Worm (Caenorhabditis elegans) whole organism, L4 larva: ENCODE measurements around the gene hmgr-1.

Experiments used
- D1046.2 ChIP-seq: fragments of 200-800 bp; sonication (Bioruptor generic); IDR thresholded peaks from 2 replicates; pipeline ENCODE4 v1.3.6; 2022; ENCODE audit warnings: missing genetic modification characterization, missing compliant biosample characterization
- F44E2.7 ChIP-seq: fragments of 200-800 bp; sonication (Bioruptor generic); IDR thresholded peaks from 2 replicates; pipeline ENCODE4 v2.1.2; 2022; ENCODE audit warnings: missing genetic modification characterization, missing compliant biosample characterization
- T20F7.1 ChIP-seq: fragments of 200-800 bp; sonication (Bioruptor generic); optimal IDR thresholded peaks from 2 replicates; lab custom pipeline; 2018; ENCODE audit warnings: mild to moderate bottlenecking, missing genetic modification characterization, missing compliant biosample characterization
- Y105C5A.15 ChIP-seq: fragments of 200-800 bp; sonication (Bioruptor generic); IDR thresholded peaks from 2 replicates; pipeline ENCODE4 v1.3.6; 2022; ENCODE audit warnings: missing genetic modification characterization, missing compliant biosample characterization
- aha-1 ChIP-seq: fragments of 150-350 bp; peaks from one replicate; lab custom pipeline; 2014; ENCODE audit warnings: missing biosample characterization, missing genetic modification characterization
- arid-1 ChIP-seq: fragments of 200-800 bp; sonication (Bioruptor generic); conservative IDR thresholded peaks from 2 replicates; pipeline ENCODE4 v1.3.6; 2022; ENCODE audit warnings: missing genetic modification reagents, missing genetic modification characterization, missing compliant biosample characterization
- ceh-32 ChIP-seq: sonication (generic microtip); optimal IDR thresholded peaks from 2 replicates; lab custom pipeline; 2016; ENCODE audit warnings: mild to moderate bottlenecking, missing genetic modification characterization, missing compliant biosample characterization; ENCODE audit not compliant: poor library complexity
- ceh-44 ChIP-seq: fragments of 200-800 bp; sonication (Bioruptor generic); IDR thresholded peaks from 2 replicates; pipeline ENCODE4 v1.3.6; 2022; ENCODE audit warnings: missing genetic modification reagents, missing genetic modification characterization, missing compliant biosample characterization
- ceh-82 ChIP-seq: sonication (generic microtip); optimal IDR thresholded peaks from 2 replicates; lab custom pipeline; 2017; ENCODE audit warnings: missing biosample characterization, missing genetic modification characterization
- daf-12 ChIP-seq: fragments of 150-350 bp; optimal IDR thresholded peaks from 2 replicates; lab custom pipeline; 2014; ENCODE audit warnings: missing biosample characterization, missing genetic modification reagents, missing genetic modification characterization
- daf-16 ChIP-seq, 3 experiments: sonication (generic microtip); optimal IDR thresholded peaks; 2 replicates each; lab custom pipeline; 2016 to 2017; ENCODE audit warnings: missing genetic modification characterization in 3 of 3, missing genetic modification reagents in 3 of 3, mild to moderate bottlenecking in 2 of 3, missing compliant biosample characterization in 2 of 3, missing biosample characterization in 1 of 3, moderate library complexity in 1 of 3
- daf-8 ChIP-seq: fragments of 200-800 bp; sonication (Bioruptor generic); IDR thresholded peaks from 2 replicates; pipeline ENCODE4 v1.3.6; 2022; ENCODE audit warnings: missing genetic modification characterization, missing compliant biosample characterization
- dmd-9 ChIP-seq: fragments of 200-800 bp; sonication (Bioruptor generic); IDR thresholded peaks from 2 replicates; pipeline ENCODE4 v1.3.6; 2022; ENCODE audit warnings: missing genetic modification reagents, missing genetic modification characterization, missing compliant biosample characterization
- dve-1 ChIP-seq: sonication (generic microtip); optimal IDR thresholded peaks from 2 replicates; lab custom pipeline; 2017; ENCODE audit warnings: antibody characterized with exemption, mild to moderate bottlenecking, missing genetic modification characterization, missing compliant biosample characterization; ENCODE audit not compliant: insufficient read depth
- egl-27 ChIP-seq: sonication (generic microtip); optimal IDR thresholded peaks from 3 replicates; lab custom pipeline; 2017; ENCODE audit warnings: missing biosample characterization, missing genetic modification reagents, missing genetic modification characterization
- fos-1 ChIP-seq: fragments of 150-350 bp; optimal IDR thresholded peaks from 2 replicates; lab custom pipeline; 2014; ENCODE audit warnings: missing biosample characterization, missing genetic modification characterization
- hif-1 ChIP-seq, 2 experiments: sonication (generic microtip); optimal IDR thresholded peaks; 2 replicates each; lab custom pipeline; 2016 to 2017; ENCODE audit warnings: missing compliant biosample characterization in 2 of 2, missing genetic modification characterization in 2 of 2, missing genetic modification reagents in 2 of 2, missing genotype in 2 of 2, mild to moderate bottlenecking in 1 of 2
- hlh-11 ChIP-seq: fragments of 200-800 bp; sonication (Bioruptor generic); optimal IDR thresholded peaks from 2 replicates; lab custom pipeline; 2018; ENCODE audit warnings: mild to moderate bottlenecking, missing genetic modification characterization, missing compliant biosample characterization
- hlh-30 ChIP-seq: sonication (generic microtip); optimal IDR thresholded peaks from 2 replicates; lab custom pipeline; 2017; ENCODE audit warnings: antibody characterized with exemption, mild to moderate bottlenecking, missing genetic modification characterization, missing compliant biosample characterization; ENCODE audit not compliant: insufficient read depth
- lin-39 ChIP-seq: fragments of 150-350 bp; optimal IDR thresholded peaks from 2 replicates; lab custom pipeline; 2014; ENCODE audit warnings: missing biosample characterization, missing genetic modification reagents, missing genetic modification characterization
- lir-3 ChIP-seq: sonication (generic microtip); optimal IDR thresholded peaks from 2 replicates; lab custom pipeline; 2016; ENCODE audit warnings: mild to moderate bottlenecking, missing genetic modification characterization, missing compliant biosample characterization
- lsy-2 ChIP-seq, 2 experiments: fragments of 150-350 bp in 1 of 2; sonication (generic microtip) in 1 of 2; optimal IDR thresholded peaks; 2 replicates each; lab custom pipeline; 2014 to 2017; ENCODE audit warnings: missing biosample characterization in 2 of 2, missing genetic modification characterization in 2 of 2
- nhr-25 ChIP-seq: sonication (generic microtip); optimal IDR thresholded peaks from 2 replicates; lab custom pipeline; 2017; ENCODE audit warnings: missing genetic modification characterization, mild to moderate bottlenecking, missing compliant biosample characterization, antibody characterized with exemption, moderate library complexity, borderline replicate concordance; ENCODE audit not compliant: insufficient read depth
- nhr-28 ChIP-seq: fragments of 150-350 bp; optimal IDR thresholded peaks from 2 replicates; lab custom pipeline; 2014; ENCODE audit warnings: missing biosample characterization, missing genetic modification characterization
- pha-4 ChIP-seq, 2 experiments: fragments of 150-350 bp in 1 of 2; fragments of 200-800 bp in 1 of 2; sonication (Bioruptor generic) in 1 of 2; IDR thresholded peaks in 1 of 2; optimal IDR thresholded peaks in 1 of 2; 2 replicates each; pipeline versions ENCODE4 v1.3.6 to Lab custom; 2014 to 2022; ENCODE audit warnings: missing genetic modification characterization in 2 of 2, missing genetic modification reagents in 2 of 2, missing biosample characterization in 1 of 2, missing compliant biosample characterization in 1 of 2
- php-3 ChIP-seq: fragments of 200-800 bp; sonication (Bioruptor generic); IDR thresholded peaks from 2 replicates; pipeline ENCODE4 v1.3.6; 2022; ENCODE audit warnings: missing genetic modification reagents, missing genetic modification characterization, missing compliant biosample characterization
- pqm-1 ChIP-seq: sonication (generic microtip); optimal IDR thresholded peaks from 2 replicates; lab custom pipeline; 2017; ENCODE audit warnings: missing biosample characterization, missing genetic modification characterization
- saeg-2 ChIP-seq: fragments of 200-800 bp; sonication (Bioruptor generic); IDR thresholded peaks from 2 replicates; pipeline ENCODE4 v1.3.6; 2022; ENCODE audit warnings: missing genetic modification reagents, missing genetic modification characterization, missing compliant biosample characterization
- snpc-1.2 ChIP-seq: fragments of 200-800 bp; sonication (Bioruptor generic); IDR thresholded peaks from 2 replicates; pipeline ENCODE4 v1.3.6; 2022; ENCODE audit warnings: missing genetic modification reagents, missing genetic modification characterization, missing compliant biosample characterization
- tra-1 ChIP-seq: fragments of 200-800 bp; sonication (Bioruptor generic); IDR thresholded peaks from 2 replicates; pipeline ENCODE4 v1.3.6; 2022; ENCODE audit warnings: missing genetic modification reagents, missing genetic modification characterization, missing compliant biosample characterization
- unc-130 ChIP-seq: sonication (generic microtip); optimal IDR thresholded peaks from 2 replicates; lab custom pipeline; 2016; ENCODE audit warnings: missing genetic modification reagents, missing genetic modification characterization, missing compliant biosample characterization
- unc-39 ChIP-seq: sonication (generic microtip); optimal IDR thresholded peaks from 2 replicates; lab custom pipeline; 2017; ENCODE audit warnings: missing biosample characterization, missing genetic modification characterization
- unc-62 ChIP-seq, 3 experiments: fragments of 150-350 bp in 1 of 3; sonication (generic microtip); optimal IDR thresholded peaks in 2 of 3; peaks in 1 of 3; 1 replicate in 1 of 3; 2 replicates in 2 of 3; lab custom pipeline; 2014 to 2017; ENCODE audit warnings: missing biosample characterization in 3 of 3, missing genetic modification characterization in 3 of 3, missing genetic modification reagents in 3 of 3, missing genotype in 1 of 3
- zfp-2 ChIP-seq: sonication (generic microtip); optimal IDR thresholded peaks from 2 replicates; lab custom pipeline; 2016; ENCODE audit warnings: mild to moderate bottlenecking, missing genetic modification characterization, missing compliant biosample characterization

The hmgr-1 gene

ce11 chrIII:7317354-7317753, 41.9 kb upstream of the hmgr-1 start:
- TF ChIP-seq lsy-2 (tag; optimal IDR thresholded peaks at IDR 0.05; lab: Kevin White, UChicago): peak in 1 of 2 experiments; percentile 15
- no peak for TF ChIP-seq nhr-25 (tag; lab: Kevin White, UChicago)
- no peak for TF ChIP-seq pha-4 (GFP tag; IDR thresholded peaks at IDR 0.05; lab: Robert Waterston, UW)
- TF ChIP-seq pha-4 (tag; optimal IDR thresholded peaks at IDR 0.05; lab: Kevin White, UChicago): peak; percentile 77
- TF ChIP-seq dmd-9 (GFP tag; lab: Robert Waterston, UW): no peak
- TF ChIP-seq unc-62 (GFP tag; optimal IDR thresholded peaks at IDR 0.05 in 1 of 2; lab: Kevin White, UChicago): peak in 1 of 2 experiments; percentile 53
- TF ChIP-seq unc-62 (tag; optimal IDR thresholded peaks at IDR 0.05; lab: Kevin White, UChicago): no peak
- peak; percentile 20 for TF ChIP-seq hlh-11 (tag; lab: Kevin White, UChicago)
- peak; percentile 69 for TF ChIP-seq pqm-1 (tag; lab: Kevin White, UChicago)
- TF ChIP-seq hlh-30 (tag; lab: Kevin White, UChicago): peak; percentile 23
- no peak for TF ChIP-seq zfp-2 (tag; lab: Kevin White, UChicago)
- no peak for TF ChIP-seq unc-39 (tag; lab: Kevin White, UChicago)
- TF ChIP-seq daf-16 (GFP tag; optimal IDR thresholded peaks at IDR 0.05; lab: Kevin White, UChicago): no peak
- peak; percentile 45 for TF ChIP-seq daf-16 (tag; optimal IDR thresholded peaks at IDR 0.05; lab: Kevin White, UChicago)
- TF ChIP-seq dve-1 (tag; lab: Kevin White, UChicago): peak; percentile 42

ce11 chrIII:7319390-7319789, 39.9 kb upstream of the hmgr-1 start, which contains the start of gene F56C9.8:
TSS of gene F56C9.8 (minus strand) at chrIII:7319509.
- TF ChIP-seq daf-12 (tag; lab: Kevin White, UChicago) (no peak), pqm-1 (tag; lab: Kevin White, UChicago) (peak; percentile 26), arid-1 (GFP tag; lab: Robert Waterston, UW) (no peak), hlh-11 (tag; lab: Kevin White, UChicago) (peak; percentile 8), daf-16 (GFP tag; optimal IDR thresholded peaks at IDR 0.05; lab: Kevin White, UChicago) (no peak), daf-16 (tag; optimal IDR thresholded peaks at IDR 0.05; lab: Kevin White, UChicago) (peak; percentile 56)

ce11 chrIII:7322018-7322417, 37.3 kb upstream of the hmgr-1 start:
- peak; percentile 35 for TF ChIP-seq nhr-28
- no peak for TF ChIP-seq saeg-2 (GFP tag; lab: Robert Waterston, UW)
- TF ChIP-seq nhr-25 (tag; lab: Kevin White, UChicago): no peak
- TF ChIP-seq lin-39 (tag; lab: Kevin White, UChicago): no peak
- no peak for TF ChIP-seq tra-1
- no peak for TF ChIP-seq fos-1
- TF ChIP-seq T20F7.1 (GFP tag; lab: Kevin White, UChicago): no peak
- TF ChIP-seq pha-4 (GFP tag; IDR thresholded peaks at IDR 0.05; lab: Robert Waterston, UW): no peak
- TF ChIP-seq pha-4 (tag; optimal IDR thresholded peaks at IDR 0.05; lab: Kevin White, UChicago): peak; percentile 20
- peak; percentile 12 for TF ChIP-seq hlh-11 (tag; lab: Kevin White, UChicago)
- TF ChIP-seq ceh-32 (tag; lab: Kevin White, UChicago): no peak
- no peak for TF ChIP-seq daf-8 (GFP tag; lab: Robert Waterston, UW)
- TF ChIP-seq D1046.2 (GFP tag; lab: Robert Waterston, UW): no peak
- TF ChIP-seq Y105C5A.15 (GFP tag; lab: Robert Waterston, UW): no peak
- no peak for TF ChIP-seq lir-3
- no peak for TF ChIP-seq ceh-44
- peak; percentile 66 for TF ChIP-seq hlh-30 (tag; lab: Kevin White, UChicago)
- TF ChIP-seq aha-1 (tag; lab: Kevin White, UChicago): peak; percentile 57
- no peak for TF ChIP-seq zfp-2 (tag; lab: Kevin White, UChicago)
- TF ChIP-seq ceh-82 (tag; lab: Kevin White, UChicago): no peak
- TF ChIP-seq F44E2.7 (GFP tag; lab: Robert Waterston, UW): no peak
- no peak for TF ChIP-seq hif-1 (tag; optimal IDR thresholded peaks at IDR 0.05; lab: Kevin White, UChicago)
- peak; percentile 58 for TF ChIP-seq dve-1 (tag; lab: Kevin White, UChicago)
- TF ChIP-seq snpc-1.2 (GFP tag; lab: Robert Waterston, UW): no peak
- no peak for TF ChIP-seq php-3
- no peak for TF ChIP-seq egl-27 (tag; lab: Kevin White, UChicago)
- peak in 1 of 2 experiments; percentile 62 for TF ChIP-seq unc-62 (GFP tag; optimal IDR thresholded peaks at IDR 0.05 in 1 of 2; lab: Kevin White, UChicago)
- no peak for TF ChIP-seq unc-62 (tag; optimal IDR thresholded peaks at IDR 0.05; lab: Kevin White, UChicago)
- no peak for TF ChIP-seq daf-16 (GFP tag; optimal IDR thresholded peaks at IDR 0.05; lab: Kevin White, UChicago)
- TF ChIP-seq daf-16 (tag; optimal IDR thresholded peaks at IDR 0.05; lab: Kevin White, UChicago): peak; percentile 73
- TF ChIP-seq unc-130: no peak
